Worm (Caenorhabditis elegans) whole organism, L3 larva: ENCODE measurements around the gene EEED8.15.

Experiments used
- elt-3 ChIP-seq, 3 experiments: fragments of 150-350 bp in 1 of 3; sonication (generic microtip) in 2 of 3; optimal IDR thresholded peaks; 2 replicates in 2 of 3; 4 replicates in 1 of 3; lab custom pipeline; 2014 to 2017; ENCODE audit warnings: missing biosample characterization in 3 of 3, missing genetic modification characterization in 3 of 3
- nfya-1 ChIP-seq: sonication (generic microtip); optimal IDR thresholded peaks from 2 replicates; lab custom pipeline; 2017; ENCODE audit warnings: missing genetic modification characterization, mild to moderate bottlenecking, missing compliant biosample characterization, antibody characterized with exemption, moderate library complexity; ENCODE audit not compliant: insufficient read depth
- nhr-12 ChIP-seq: fragments of 150-350 bp; optimal IDR thresholded peaks from 2 replicates; lab custom pipeline; 2014; ENCODE audit warnings: missing biosample characterization, missing genetic modification characterization
- nhr-237 ChIP-seq: fragments of 150-350 bp; optimal IDR thresholded peaks from 2 replicates; lab custom pipeline; 2014; ENCODE audit warnings: missing biosample characterization, missing genetic modification characterization

ce11 chrII:5449219-5449618, 30.2 kb downstream of the EEED8.15 start:
- no peak for TF ChIP-seq nfya-1 (tag; lab: Kevin White, UChicago)
- no peak for TF ChIP-seq nhr-237 (tag; lab: Kevin White, UChicago)
- TF ChIP-seq elt-3 (tag; optimal IDR thresholded peaks at IDR 0.05; lab: Kevin White, UChicago) = no peak
- no peak for TF ChIP-seq nhr-12 (tag; lab: Kevin White, UChicago)
